Worm (Caenorhabditis elegans) whole organism, dauer: ENCODE data around the gene F18A12.7.
"Not testable (repeated sequence)": the region's sequence is repeated elsewhere in the genome, so short reads cannot be mapped to it uniquely, and the experiment has no call there.

Experiments used
- unc-62 ChIP-seq: sonication (generic microtip); optimal IDR thresholded peaks from 2 replicates; lab custom pipeline; 2017; ENCODE audit warnings: missing biosample characterization, missing genetic modification reagents, missing genetic modification characterization

Gene F18A12.7

DNA sequence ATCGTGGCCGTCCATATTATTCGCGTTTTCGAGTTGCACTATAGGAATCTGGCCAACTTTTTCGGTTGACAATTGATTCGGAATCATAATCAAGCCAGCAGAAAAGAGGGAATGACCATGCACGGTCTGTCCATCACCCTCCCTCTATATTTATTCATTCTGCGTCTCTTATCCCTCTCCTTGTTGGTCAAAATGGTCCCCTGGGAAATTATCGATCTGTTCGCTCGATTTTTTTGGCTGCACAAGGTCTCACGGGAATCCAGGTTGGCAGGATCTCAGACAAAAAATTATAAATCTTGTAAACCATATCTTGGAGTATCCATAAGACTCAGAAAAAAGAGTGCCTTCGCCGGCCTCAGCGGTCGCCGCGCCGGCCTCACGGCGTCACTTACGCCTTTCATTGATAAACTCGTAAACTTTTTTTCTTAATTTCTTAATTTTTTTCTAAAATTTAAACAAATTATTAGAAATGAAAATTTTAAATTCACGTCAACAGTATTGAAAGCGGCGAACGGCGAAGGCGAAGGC lies at the start of gene F18A12.7, which contains the start of gene F18A12.2:
TSS of gene F18A12.7 (minus strand) at position 101 of the 528 bp plus-strand sequence.
TSS of gene F18A12.2 (plus strand) at position 478 of the 528 bp plus-strand sequence.
- no peak for TF ChIP-seq unc-62 (GFP tag; lab: Kevin White, UChicago)

- TF ChIP-seq unc-62 (GFP tag; lab: Kevin White, UChicago): no peak
These were observed 48.8 kb upstream of the F18A12.7 start, which contains the start of gene C16C8.9 for ce11 chrII:3463097-3463496. TSS of gene C16C8.9 (minus strand) at chrII:3463197.

- TF ChIP-seq unc-62 (GFP tag; lab: Kevin White, UChicago): no peak
These were observed 47.3 kb upstream of the F18A12.7 start, which contains the start of gene C16C8.8 for ce11 chrII:3461586-3461985. TSS of gene C16C8.8 (minus strand) at chrII:3461686.

DNA sequence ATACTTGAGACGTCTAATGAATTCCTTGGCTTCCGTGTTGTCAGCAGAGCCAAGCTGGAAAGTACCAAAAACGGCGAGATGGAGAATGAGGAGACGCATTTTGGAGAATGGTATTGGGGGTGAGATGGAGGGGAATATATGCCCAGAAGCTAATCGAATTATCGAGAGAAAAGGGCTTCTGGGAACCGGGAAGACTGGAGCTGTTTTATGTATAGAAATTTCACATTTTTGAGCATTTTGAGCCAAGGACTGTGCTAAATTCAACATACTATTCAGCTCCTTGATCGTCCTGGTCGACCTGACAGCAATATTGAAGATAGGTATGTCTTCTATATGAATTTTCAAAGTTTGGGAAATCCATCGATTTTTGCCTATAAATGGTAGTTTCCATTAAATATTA lies 45.8 kb upstream of the F18A12.7 start, which contains the start of gene C16C8.7:
TSS of gene C16C8.7 (minus strand) at position 101 of the 400 bp plus-strand sequence.
- no peak for TF ChIP-seq unc-62 (GFP tag; lab: Kevin White, UChicago)

DNA sequence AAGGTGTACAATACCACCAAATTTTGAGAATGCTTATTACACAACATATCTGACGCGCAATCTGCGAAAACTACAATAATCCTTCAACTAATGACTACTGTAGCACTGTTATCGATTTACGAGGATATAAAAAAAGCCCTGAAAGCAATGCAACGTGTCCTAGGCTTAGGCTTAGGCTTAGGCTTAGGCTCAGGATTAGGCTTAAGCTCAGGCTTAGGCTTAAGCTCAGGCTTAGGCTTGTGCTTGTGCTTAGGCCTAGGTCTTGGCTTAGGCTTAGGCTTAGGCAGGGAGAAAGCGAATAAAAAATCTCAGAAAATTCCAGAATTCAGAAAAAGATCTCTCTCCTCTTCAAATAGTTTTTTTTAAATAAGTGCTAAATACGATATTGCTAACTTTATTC lies 44.9 kb upstream of the F18A12.7 start:
- no peak for TF ChIP-seq unc-62 (GFP tag; lab: Kevin White, UChicago)

DNA sequence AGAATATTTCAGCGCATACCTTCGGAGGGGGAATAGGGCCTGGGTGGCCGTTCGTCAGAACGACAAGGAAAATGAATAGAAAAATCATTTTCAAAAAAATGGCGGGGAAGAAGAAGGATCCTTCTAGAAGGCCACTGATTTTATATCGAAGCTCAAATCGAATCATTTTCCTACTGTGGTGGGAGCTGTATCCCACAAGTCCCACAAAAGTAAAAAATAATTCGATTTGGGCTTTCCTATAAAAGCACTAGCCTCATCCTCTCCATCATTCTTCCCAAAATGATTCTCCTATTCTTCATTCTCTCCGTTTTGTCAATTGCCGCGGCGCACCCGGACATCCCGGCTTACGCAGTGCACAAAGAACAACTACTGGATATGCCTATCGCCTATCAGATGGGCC lies 43.9 kb upstream of the F18A12.7 start, which contains the start of the genes C16C8.26 and C16C8.19:
TSS of gene C16C8.26 (minus strand) at position 101 of the 400 bp plus-strand sequence.
TSS of gene C16C8.19 (plus strand) at position 279 of the 400 bp plus-strand sequence.
- TF ChIP-seq unc-62 (GFP tag; lab: Kevin White, UChicago): no peak

DNA sequence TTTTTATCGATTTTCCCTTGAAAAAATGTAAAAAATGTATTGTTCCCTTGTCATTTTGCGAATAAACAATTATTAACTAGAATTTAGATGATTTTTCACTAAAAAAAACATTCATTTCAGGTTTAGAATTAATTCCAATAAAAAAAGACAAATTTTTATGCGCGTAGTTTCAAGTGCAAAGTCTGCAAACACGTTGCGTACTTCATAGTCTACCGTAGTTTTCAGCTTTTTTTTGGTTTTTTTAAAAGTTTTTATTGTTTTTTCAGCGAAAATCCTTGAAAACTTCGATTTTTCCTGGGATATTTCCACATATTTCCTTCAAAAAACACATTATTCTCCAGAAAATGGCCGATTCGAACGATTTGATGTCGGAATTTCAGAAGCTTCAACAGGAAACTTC lies 39.2 kb upstream of the F18A12.7 start, which contains the start of gene C16C8.11:
TSS of gene C16C8.11 (plus strand) at position 188 of the 400 bp plus-strand sequence.
- TF ChIP-seq unc-62 (GFP tag; lab: Kevin White, UChicago): no peak

- TF ChIP-seq unc-62 (GFP tag; lab: Kevin White, UChicago): no peak
These were observed 38.1 kb upstream of the F18A12.7 start, which contains the start of gene C16C8.12 for ce11 chrII:3452421-3452820. TSS of gene C16C8.12 (plus strand) at chrII:3452721.

DNA sequence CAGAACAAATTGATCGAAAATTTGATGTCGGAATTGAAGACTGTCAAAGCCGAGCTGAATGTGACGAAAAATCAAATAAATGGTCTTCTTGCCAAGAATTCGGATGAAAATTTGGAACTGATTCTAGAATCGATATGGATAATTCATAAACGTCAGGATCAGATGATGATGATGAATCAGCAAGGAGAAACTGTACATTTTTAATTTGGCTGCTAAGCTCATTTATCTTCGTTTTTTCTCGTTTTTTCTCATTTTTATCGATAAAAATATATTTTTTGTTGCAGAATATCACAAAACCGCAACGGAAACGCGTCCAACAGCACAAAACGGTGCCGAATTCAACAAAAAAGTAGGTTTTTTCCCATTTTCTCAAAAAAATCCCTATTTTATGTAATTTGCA lies 35.2 kb upstream of the F18A12.7 start, which contains the start of gene C16C8.14:
TSS of gene C16C8.14 (plus strand) at position 301 of the 400 bp plus-strand sequence.
- not testable (repeated sequence) for TF ChIP-seq unc-62 (GFP tag; lab: Kevin White, UChicago)

ce11 chrII:3448776-3449280 lies 34.5 kb upstream of the F18A12.7 start, which contains the start of gene C16C8.25:
TSS of gene C16C8.25 (plus strand) at chrII:3449230.
- TF ChIP-seq unc-62 (GFP tag; lab: Kevin White, UChicago): no peak

ce11 chrII:3447906-3448305 lies 33.6 kb upstream of the F18A12.7 start, which contains the start of gene C16C8.21:
TSS of gene C16C8.21 (plus strand) at chrII:3448206.
- TF ChIP-seq unc-62 (GFP tag; lab: Kevin White, UChicago): no peak

DNA sequence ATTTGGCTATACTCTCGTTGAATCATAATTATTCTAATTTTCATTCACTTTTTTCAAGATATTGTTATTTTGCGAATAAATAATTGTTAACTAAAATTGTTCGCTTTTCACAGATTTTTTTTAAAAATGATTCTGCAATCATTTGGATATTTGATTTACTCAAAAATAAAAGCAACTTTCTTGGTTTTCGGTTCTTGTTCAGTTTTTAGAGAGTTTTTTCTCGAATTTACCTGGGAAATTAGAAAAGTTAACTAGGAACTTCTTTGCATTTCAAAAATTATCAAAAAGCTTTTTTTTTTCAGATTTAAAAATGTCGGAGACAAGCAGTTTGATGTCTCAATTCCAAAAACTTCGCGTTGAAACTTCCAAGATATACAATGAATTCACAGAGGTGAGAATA lies 32.4 kb upstream of the F18A12.7 start, which contains the start of the genes C16C8.20 and gldi-6:
TSS of gene C16C8.20 (plus strand) at position 301 of the 400 bp plus-strand sequence.
TSS of gene gldi-6 (plus strand) at position 301 of the 400 bp plus-strand sequence.
- no peak for TF ChIP-seq unc-62 (GFP tag; lab: Kevin White, UChicago)

ce11 chrII:3445285-3445806 lies 31.1 kb upstream of the F18A12.7 start, which contains the start of the genes C16C8.5 and C16C8.16:
TSS of gene C16C8.5 (minus strand) at chrII:3445385.
TSS of gene C16C8.16 (plus strand) at chrII:3445756.
- no peak for TF ChIP-seq unc-62 (GFP tag; lab: Kevin White, UChicago)

DNA sequence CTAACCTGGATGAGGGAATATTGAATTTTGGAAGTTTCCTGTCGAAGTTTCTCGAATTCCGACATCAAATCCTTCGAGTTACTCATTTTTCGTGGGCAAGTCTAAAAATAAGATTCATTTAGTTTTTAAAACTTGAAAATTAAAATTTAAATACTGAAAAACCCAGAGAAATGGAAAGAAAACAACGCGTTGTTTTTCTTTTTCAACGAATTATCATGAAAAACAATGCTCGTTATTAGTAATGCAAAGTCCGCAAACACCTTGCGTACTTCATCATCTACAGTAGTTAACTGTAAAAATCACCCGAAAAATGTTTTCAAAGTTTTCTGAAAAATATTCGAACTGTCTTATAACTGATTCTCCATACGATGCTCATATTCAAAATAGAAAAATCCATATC lies 30.0 kb upstream of the F18A12.7 start, which contains the start of gene C16C8.4:
TSS of gene C16C8.4 (minus strand) at position 101 of the 400 bp plus-strand sequence.
- no peak for TF ChIP-seq unc-62 (GFP tag; lab: Kevin White, UChicago)

ce11 chrII:3443154-3443553 lies 28.9 kb upstream of the F18A12.7 start, which contains the start of gene C16C8.22:
TSS of gene C16C8.22 (minus strand) at chrII:3443254.
- no peak for TF ChIP-seq unc-62 (GFP tag; lab: Kevin White, UChicago)

- TF ChIP-seq unc-62 (GFP tag; lab: Kevin White, UChicago): no peak
These were observed 27.1 kb upstream of the F18A12.7 start, which contains the start of gene C16C8.27 for ce11 chrII:3441377-3441776. TSS of gene C16C8.27 (plus strand) at chrII:3441677.
